Worm (Caenorhabditis elegans) whole organism, young adult: ENCODE measurements around the gene K08H2.10.

Experiments
- B0035.1 ChIP-seq: sonication (generic microtip); optimal IDR thresholded peaks from 2 replicates; lab custom pipeline; 2016; ENCODE audit warnings: missing genetic modification characterization, mild to moderate bottlenecking, missing compliant biosample characterization, missing genotype, missing genetic modification reagents
- B0261.1 ChIP-seq: sonication (generic microtip); optimal IDR thresholded peaks from 2 replicates; lab custom pipeline; 2016; ENCODE audit warnings: mild to moderate bottlenecking, missing genetic modification characterization, moderate library complexity, missing compliant biosample characterization
- C17E4.6 ChIP-seq: fragments of 200-800 bp; sonication (Bioruptor generic); IDR thresholded peaks from 2 replicates; pipeline ENCODE4 v1.3.6; 2022; ENCODE audit warnings: missing genetic modification reagents, missing genetic modification characterization, missing compliant biosample characterization
- D2030.7 ChIP-seq: fragments of 200-800 bp; sonication (Bioruptor generic); IDR thresholded peaks from 2 replicates; pipeline ENCODE4 v1.3.6; 2022; ENCODE audit warnings: missing genetic modification reagents, missing genetic modification characterization, missing compliant biosample characterization
- F10E7.11 ChIP-seq: sonication (generic microtip); optimal IDR thresholded peaks from 2 replicates; lab custom pipeline; 2017; ENCODE audit warnings: mild to moderate bottlenecking, missing genetic modification characterization, moderate library complexity, missing compliant biosample characterization
- F37B4.10 ChIP-seq: fragments of 200-800 bp; sonication (Bioruptor generic); IDR thresholded peaks from 2 replicates; pipeline ENCODE4 v1.3.6; 2022; ENCODE audit warnings: missing genetic modification characterization, missing compliant biosample characterization
- F52B5.7 ChIP-seq: sonication (generic microtip); optimal IDR thresholded peaks from 2 replicates; lab custom pipeline; 2016; ENCODE audit warnings: mild to moderate bottlenecking, missing genetic modification characterization, missing compliant biosample characterization
- F55B11.4 ChIP-seq: sonication (generic microtip); optimal IDR thresholded peaks from 2 replicates; lab custom pipeline; 2016; ENCODE audit warnings: missing compliant biosample characterization, missing genetic modification characterization, borderline replicate concordance; ENCODE audit not compliant: insufficient read depth
- K11D2.4 ChIP-seq: fragments of 200-800 bp; sonication (Bioruptor generic); IDR thresholded peaks from 2 replicates; pipeline ENCODE4 v1.3.6; 2022; ENCODE audit warnings: missing genetic modification reagents, missing genetic modification characterization, missing compliant biosample characterization
- K12H6.12 ChIP-seq: fragments of 200-800 bp; sonication (Bioruptor generic); optimal IDR thresholded peaks from 2 replicates; lab custom pipeline; 2018; ENCODE audit warnings: mild to moderate bottlenecking, missing genetic modification characterization, missing compliant biosample characterization
- Y53G8AR.9 ChIP-seq: fragments of 200-800 bp; sonication (Bioruptor generic); conservative IDR thresholded peaks from 2 replicates; pipeline ENCODE4 v1.3.6; 2022; ENCODE audit warnings: missing genetic modification reagents, missing genetic modification characterization, missing compliant biosample characterization
- Y56A3A.18 ChIP-seq: fragments of 200-800 bp; sonication (Bioruptor generic); IDR thresholded peaks from 2 replicates; pipeline ENCODE4 v1.3.6; 2022; ENCODE audit warnings: missing genetic modification reagents, missing genetic modification characterization, missing compliant biosample characterization
- Y67H2A.10 ChIP-seq: fragments of 200-800 bp; sonication (Bioruptor generic); conservative IDR thresholded peaks from 2 replicates; pipeline ENCODE4 v1.3.6; 2022; ENCODE audit warnings: missing genetic modification reagents, missing genetic modification characterization, missing compliant biosample characterization
- akir-1 ChIP-seq: fragments of 200-800 bp; sonication (Bioruptor generic); optimal IDR thresholded peaks from 2 replicates; lab custom pipeline; 2018; ENCODE audit warnings: mild to moderate bottlenecking, missing genetic modification characterization, moderate library complexity, missing compliant biosample characterization
- aptf-3 ChIP-seq: fragments of 200-800 bp; sonication (Bioruptor generic); IDR thresholded peaks from 2 replicates; pipeline ENCODE4 v1.3.6; 2022; ENCODE audit warnings: missing genetic modification characterization, missing compliant biosample characterization
- athp-1 ChIP-seq: sonication (generic microtip); optimal IDR thresholded peaks from 2 replicates; lab custom pipeline; 2017; ENCODE audit warnings: mild to moderate bottlenecking, missing genetic modification characterization, missing compliant biosample characterization
- bed-2 ChIP-seq: fragments of 200-800 bp; sonication (Bioruptor generic); IDR thresholded peaks from 2 replicates; pipeline ENCODE4 v1.3.6; 2022; ENCODE audit warnings: missing genetic modification reagents, missing genetic modification characterization, missing compliant biosample characterization
- cebp-2 ChIP-seq: fragments of 200-800 bp; sonication (Bioruptor generic); IDR thresholded peaks from 2 replicates; pipeline ENCODE4 v1.3.6; 2022; ENCODE audit warnings: missing genetic modification characterization, missing compliant biosample characterization
- ceh-40 ChIP-seq: fragments of 200-800 bp; sonication (Bioruptor generic); IDR thresholded peaks from 2 replicates; pipeline ENCODE4 v1.3.6; 2022; ENCODE audit warnings: missing genetic modification characterization, missing compliant biosample characterization
- ceh-58 ChIP-seq: fragments of 200-800 bp; sonication (Bioruptor generic); IDR thresholded peaks from 2 replicates; pipeline ENCODE4 v1.3.6; 2022; ENCODE audit warnings: missing genetic modification characterization, missing compliant biosample characterization
- die-1 ChIP-seq: sonication (generic microtip); optimal IDR thresholded peaks from 2 replicates; lab custom pipeline; 2016; ENCODE audit warnings: missing genotype, mild to moderate bottlenecking, missing genetic modification characterization, missing compliant biosample characterization
- egl-18 ChIP-seq: fragments of 200-800 bp; sonication (Bioruptor generic); IDR thresholded peaks from 2 replicates; pipeline ENCODE4 v1.3.6; 2022; ENCODE audit warnings: missing genetic modification reagents, missing genetic modification characterization, missing compliant biosample characterization
- fkh-3 ChIP-seq: sonication (generic microtip); optimal IDR thresholded peaks from 2 replicates; lab custom pipeline; 2016; ENCODE audit warnings: mild to moderate bottlenecking, missing genetic modification characterization, missing compliant biosample characterization
- gei-17 ChIP-seq: fragments of 200-800 bp; sonication (Bioruptor generic); optimal IDR thresholded peaks from 2 replicates; lab custom pipeline; 2018; ENCODE audit warnings: mild to moderate bottlenecking, missing genetic modification characterization, missing compliant biosample characterization
- hlh-26 ChIP-seq: fragments of 200-800 bp; sonication (Bioruptor generic); conservative IDR thresholded peaks from 2 replicates; pipeline ENCODE4 v1.3.6; 2022; ENCODE audit warnings: missing genetic modification reagents, missing genetic modification characterization, missing compliant biosample characterization
- hrde-1 ChIP-seq: sonication (generic microtip); optimal IDR thresholded peaks from 2 replicates; lab custom pipeline; 2016; ENCODE audit warnings: missing genetic modification characterization, mild to moderate bottlenecking, missing compliant biosample characterization, moderate library complexity, missing genotype, missing genetic modification reagents, borderline replicate concordance
- let-526 ChIP-seq: fragments of 200-800 bp; sonication (Bioruptor generic); IDR thresholded peaks from 2 replicates; pipeline ENCODE4 v1.3.6; 2022; ENCODE audit warnings: missing genetic modification reagents, missing genetic modification characterization, missing compliant biosample characterization
- madf-8 ChIP-seq: fragments of 200-800 bp; sonication (Bioruptor generic); conservative IDR thresholded peaks from 2 replicates; pipeline ENCODE4 v1.3.6; 2022; ENCODE audit warnings: missing genetic modification reagents, missing genetic modification characterization, missing compliant biosample characterization
- mel-28 ChIP-seq: sonication (generic microtip); optimal IDR thresholded peaks from 2 replicates; lab custom pipeline; 2016; ENCODE audit warnings: borderline replicate concordance, mild to moderate bottlenecking, missing genetic modification characterization, missing compliant biosample characterization
- mxl-1 ChIP-seq: sonication (generic microtip); optimal IDR thresholded peaks from 2 replicates; lab custom pipeline; 2016; ENCODE audit warnings: missing genetic modification characterization, missing compliant biosample characterization
- nhr-179 ChIP-seq: sonication (generic microtip); optimal IDR thresholded peaks from 2 replicates; lab custom pipeline; 2016; ENCODE audit warnings: mild to moderate bottlenecking, missing genetic modification characterization, missing compliant biosample characterization
- nhr-80 ChIP-seq: sonication (generic microtip); optimal IDR thresholded peaks from 2 replicates; lab custom pipeline; 2016; ENCODE audit warnings: missing genetic modification characterization, missing compliant biosample characterization
- nhr-90 ChIP-seq: sonication (generic microtip); optimal IDR thresholded peaks from 2 replicates; lab custom pipeline; 2016; ENCODE audit warnings: missing genotype, mild to moderate bottlenecking, missing genetic modification characterization, missing compliant biosample characterization
- pbrm-1 ChIP-seq: fragments of 200-800 bp; sonication (Bioruptor generic); IDR thresholded peaks from 2 replicates; pipeline ENCODE4 v1.3.6; 2022; ENCODE audit warnings: missing genetic modification reagents, missing genetic modification characterization, missing compliant biosample characterization
- rcor-1 ChIP-seq: fragments of 200-800 bp; sonication (Bioruptor generic); IDR thresholded peaks from 2 replicates; pipeline ENCODE4 v1.3.6; 2022; ENCODE audit warnings: missing genetic modification reagents, missing genetic modification characterization, missing compliant biosample characterization
- rec-8 ChIP-seq, 2 experiments: sonication (generic microtip); optimal IDR thresholded peaks; 2 replicates each; lab custom pipeline; 2016; ENCODE audit warnings: mild to moderate bottlenecking in 2 of 2, missing genetic modification characterization in 2 of 2, missing genetic modification reagents in 2 of 2, missing genotype in 2 of 2, missing biosample characterization in 1 of 2, missing compliant biosample characterization in 1 of 2, moderate library complexity in 1 of 2
- repo-1 ChIP-seq: sonication (generic microtip); optimal IDR thresholded peaks from 2 replicates; lab custom pipeline; 2017; ENCODE audit warnings: mild to moderate bottlenecking, missing genetic modification characterization, missing compliant biosample characterization
- rpc-1 ChIP-seq, 2 experiments: fragments of 150-350 bp in 1 of 2; sonication (generic microtip) in 1 of 2; optimal IDR thresholded peaks; 2 replicates each; lab custom pipeline; 2014 to 2018; ENCODE audit warnings: missing biosample characterization in 1 of 2, missing genetic modification characterization in 1 of 2, missing genetic modification reagents in 1 of 2, missing genotype in 1 of 2
- snpc-3.4 ChIP-seq: sonication (generic microtip); optimal IDR thresholded peaks from 2 replicates; lab custom pipeline; 2017; ENCODE audit warnings: missing genetic modification characterization, mild to moderate bottlenecking, missing compliant biosample characterization, antibody characterized with exemption, moderate library complexity, missing genotype, missing genetic modification reagents
- snpc-4 ChIP-seq, 5 experiments: fragments of 150-350 bp in 1 of 5; sonication (generic microtip) in 4 of 5; optimal IDR thresholded peaks; 2 replicates each; lab custom pipeline; 2014 to 2018; ENCODE audit warnings: missing genetic modification characterization in 5 of 5, missing biosample characterization in 3 of 5, antibody characterized with exemption in 2 of 5, mild to moderate bottlenecking in 2 of 5, missing compliant biosample characterization in 2 of 5, missing genotype in 2 of 5, moderate library complexity in 2 of 5, missing genetic modification reagents in 1 of 5
- somi-1 ChIP-seq: fragments of 200-800 bp; sonication (Bioruptor generic); optimal IDR thresholded peaks from 2 replicates; lab custom pipeline; 2018; ENCODE audit warnings: mild to moderate bottlenecking, missing genetic modification characterization, missing compliant biosample characterization
- tlf-1 ChIP-seq: fragments of 200-800 bp; sonication (Bioruptor generic); optimal IDR thresholded peaks from 2 replicates; lab custom pipeline; 2018; ENCODE audit warnings: mild to moderate bottlenecking, missing genetic modification characterization, missing compliant biosample characterization
- unc-130 ChIP-seq: sonication (generic microtip); optimal IDR thresholded peaks from 2 replicates; lab custom pipeline; 2016; ENCODE audit warnings: missing genetic modification reagents, missing genetic modification characterization, missing compliant biosample characterization
- zfh-2 ChIP-seq: fragments of 200-800 bp; sonication (Bioruptor generic); conservative IDR thresholded peaks from 2 replicates; pipeline ENCODE4 v1.3.6; 2022; ENCODE audit warnings: missing genetic modification reagents, missing genetic modification characterization, missing compliant biosample characterization
- ztf-25 ChIP-seq: fragments of 200-800 bp; sonication (Bioruptor generic); IDR thresholded peaks from 2 replicates; pipeline ENCODE4 v1.3.6; 2022; ENCODE audit warnings: missing genetic modification reagents, missing genetic modification characterization, missing compliant biosample characterization
- ztf-28 ChIP-seq: fragments of 200-800 bp; sonication (Bioruptor generic); IDR thresholded peaks from 2 replicates; pipeline ENCODE4 v1.3.6; 2022; ENCODE audit warnings: missing genetic modification reagents, missing genetic modification characterization, missing compliant biosample characterization

Gene K08H2.10

DNA sequence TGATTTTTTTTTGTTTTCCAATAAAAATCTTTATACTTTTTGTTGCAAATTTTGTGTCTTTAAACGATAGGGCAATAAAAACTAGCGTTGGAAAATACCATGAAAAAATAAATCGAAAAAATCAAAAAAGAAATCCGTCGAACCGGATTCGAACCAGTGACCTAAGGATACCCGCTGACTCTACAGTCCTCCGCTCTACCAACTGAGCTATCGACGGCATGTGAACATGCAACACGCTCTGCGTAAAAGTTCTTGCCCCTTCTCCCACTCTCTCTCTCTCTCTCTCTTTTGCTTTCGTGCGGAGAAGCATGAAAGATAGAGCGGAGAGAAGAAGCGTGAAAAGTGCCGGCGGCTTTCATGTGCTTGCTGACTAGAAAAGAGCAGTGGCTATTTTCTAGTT lies 6.9 kb downstream of the K08H2.10 start (continued):
- TF ChIP-seq tlf-1 (no peak), pbrm-1 (GFP tag; lab: Robert Waterston, UW) (peak; percentile 88), snpc-4 (GFP tag; optimal IDR thresholded peaks at IDR 0.05; lab: Kevin White, UChicago) (no peak), snpc-4 (tag; optimal IDR thresholded peaks at IDR 0.05; lab: Kevin White, UChicago) (peak in 3 of 4 experiments; percentile 49 to 71 (median 71)), K12H6.12 (peak; percentile 39), somi-1 (GFP tag; lab: Kevin White, UChicago) (peak; percentile 55), ztf-28 (peak; percentile 78; the same call in 1 of the 2 replicates), let-526 (GFP tag; lab: Robert Waterston, UW) (0 out of 2 replicates have a peak, but pooled peaks have one; percentile 49), rec-8 (tag; optimal IDR thresholded peaks at IDR 0.05; lab: Kevin White, UChicago) (peak; percentile 44 to 68), B0261.1 (tag; lab: Kevin White, UChicago) (peak; percentile 97), snpc-3.4 (tag; lab: Kevin White, UChicago) (peak; percentile 60), Y53G8AR.9 (0 out of 2 replicates have a peak, but pooled peaks have one; percentile 38), athp-1 (tag; lab: Kevin White, UChicago) (peak; percentile 24), hlh-26 (GFP tag; lab: Robert Waterston, UW) (no peak), unc-130 (peak; percentile 30), nhr-90 (peak; percentile 84), die-1 (peak; percentile 89), cebp-2 (GFP tag; lab: Robert Waterston, UW) (peak; percentile 88; the same call in 1 of the 2 replicates), K11D2.4 (peak; percentile 66), nhr-80 (tag; lab: Kevin White, UChicago) (peak; percentile 34), ztf-25 (GFP tag; lab: Robert Waterston, UW) (peak; percentile 80; the same call in 1 of the 2 replicates), repo-1 (tag; lab: Kevin White, UChicago) (peak; percentile 48), Y56A3A.18 (GFP tag; lab: Robert Waterston, UW) (peak; percentile 86), ceh-58 (GFP tag; lab: Robert Waterston, UW) (no peak), egl-18 (GFP tag; lab: Robert Waterston, UW) (no peak), ceh-40 (GFP tag; lab: Robert Waterston, UW) (peak; percentile 66; the same call in 1 of the 2 replicates), fkh-3 (tag; lab: Kevin White, UChicago) (peak; percentile 62), madf-8 (GFP tag; lab: Robert Waterston, UW) (0 out of 2 replicates have a peak, but pooled peaks have one; percentile 21), F52B5.7 (tag; lab: Kevin White, UChicago) (peak; percentile 68), gei-17 (GFP tag; lab: Kevin White, UChicago) (peak; percentile 60), Y67H2A.10 (0 out of 2 replicates have a peak, but pooled peaks have one; percentile 17), D2030.7 (GFP tag; lab: Robert Waterston, UW) (peak; percentile 54), rcor-1 (peak; percentile 85), rpc-1 (optimal IDR thresholded peaks at IDR 0.05; lab: Kevin White, UChicago) (peak; percentile 95), rpc-1 (tag; optimal IDR thresholded peaks at IDR 0.05; lab: Kevin White, UChicago) (peak; percentile 93), nhr-179 (tag; lab: Kevin White, UChicago) (no peak), C17E4.6 (GFP tag; lab: Robert Waterston, UW) (no peak), mxl-1 (tag; lab: Kevin White, UChicago) (peak; percentile 78), bed-2 (GFP tag; lab: Robert Waterston, UW) (peak; percentile 35; the same call in 1 of the 2 replicates), F10E7.11 (tag; lab: Kevin White, UChicago) (no peak), aptf-3 (GFP tag; lab: Robert Waterston, UW) (peak; percentile 79; the same call in 1 of the 2 replicates), zfh-2 (GFP tag; lab: Robert Waterston, UW) (no peak), F37B4.10 (GFP tag; lab: Robert Waterston, UW) (peak; percentile 89; the same call in 1 of the 2 replicates), hrde-1 (peak; percentile 61), B0035.1 (tag; lab: Kevin White, UChicago) (peak; percentile 53), F55B11.4 (tag; lab: Kevin White, UChicago) (no peak), mel-28 (tag; lab: Kevin White, UChicago) (no peak), akir-1 (no peak)
